Worm (Caenorhabditis elegans) whole organism, early embryonic: Measurements from ENCODE around the gene C34E10.10.

Experiments used
- B0310.2 ChIP-seq: sonication (generic microtip); optimal IDR thresholded peaks from 2 replicates; lab custom pipeline; 2016; ENCODE audit warnings: mild to moderate bottlenecking, missing genetic modification characterization, missing compliant biosample characterization
- F13C5.2 ChIP-seq: sonication (generic microtip); optimal IDR thresholded peaks from 2 replicates; lab custom pipeline; 2017; ENCODE audit warnings: mild to moderate bottlenecking, missing genetic modification characterization, inconsistent platforms, missing compliant biosample characterization
- aly-1 ChIP-seq: sonication (generic microtip); optimal IDR thresholded peaks from 2 replicates; lab custom pipeline; 2016; ENCODE audit warnings: missing genetic modification characterization, missing compliant biosample characterization
- ama-1 ChIP-seq: fragments of 150-350 bp; optimal IDR thresholded peaks from 2 replicates; lab custom pipeline; 2014
- ceh-13 ChIP-seq: fragments of 200-800 bp; sonication (Bioruptor generic); optimal IDR thresholded peaks from 2 replicates; lab custom pipeline; 2018; ENCODE audit warnings: mild to moderate bottlenecking, missing genetic modification characterization, missing compliant biosample characterization
- ceh-36 ChIP-seq: sonication (generic microtip); optimal IDR thresholded peaks from 2 replicates; lab custom pipeline; 2016; ENCODE audit warnings: missing genetic modification characterization, inconsistent platforms, missing compliant biosample characterization
- ets-7 ChIP-seq: sonication (generic microtip); optimal IDR thresholded peaks from 2 replicates; lab custom pipeline; 2016; ENCODE audit warnings: missing genotype, missing genetic modification characterization, missing compliant biosample characterization
- flt-1 ChIP-seq: fragments of 200-800 bp; sonication (Bioruptor generic); IDR thresholded peaks from 2 replicates; pipeline ENCODE4 v1.3.6; 2022; ENCODE audit warnings: missing genetic modification characterization, missing compliant biosample characterization
- hmbx-1 ChIP-seq: sonication (generic microtip); optimal IDR thresholded peaks from 2 replicates; lab custom pipeline; 2016; ENCODE audit warnings: mild to moderate bottlenecking, missing genetic modification characterization, missing compliant biosample characterization
- hmg-4 ChIP-seq: fragments of 200-800 bp; sonication (Bioruptor generic); optimal IDR thresholded peaks from 2 replicates; lab custom pipeline; 2018; ENCODE audit warnings: mild to moderate bottlenecking, missing genetic modification characterization, missing compliant biosample characterization
- hnd-1 ChIP-seq: sonication (generic microtip); optimal IDR thresholded peaks from 2 replicates; lab custom pipeline; 2016; ENCODE audit warnings: missing genetic modification characterization, missing compliant biosample characterization
- pes-1 ChIP-seq: fragments of 200-800 bp; sonication (Bioruptor generic); IDR thresholded peaks from 2 replicates; pipeline ENCODE4 v1.3.6; 2022; ENCODE audit warnings: missing genetic modification reagents, missing genetic modification characterization, missing compliant biosample characterization
- scrt-1 ChIP-seq: fragments of 200-800 bp; sonication (Bioruptor generic); IDR thresholded peaks from 2 replicates; pipeline ENCODE4 v1.3.6; 2022; ENCODE audit warnings: missing genetic modification characterization, missing compliant biosample characterization
- sea-1 ChIP-seq: fragments of 200-800 bp; sonication (Bioruptor generic); conservative IDR thresholded peaks from 2 replicates; pipeline ENCODE4 v1.3.6; 2022; ENCODE audit warnings: missing genetic modification characterization, missing compliant biosample characterization
- tbx-11 ChIP-seq: fragments of 200-800 bp; sonication (Bioruptor generic); IDR thresholded peaks from 2 replicates; pipeline ENCODE4 v1.3.6; 2022; ENCODE audit warnings: missing genetic modification characterization, missing compliant biosample characterization
- tbx-37 ChIP-seq: fragments of 200-800 bp; sonication (Bioruptor generic); conservative IDR thresholded peaks from 2 replicates; pipeline ENCODE4 v1.3.6; 2022; ENCODE audit warnings: missing genetic modification reagents, missing genetic modification characterization, missing compliant biosample characterization
- tra-4 ChIP-seq: sonication (generic microtip); optimal IDR thresholded peaks from 2 replicates; lab custom pipeline; 2017; ENCODE audit warnings: missing genetic modification characterization, missing compliant biosample characterization

C34E10.10 gene

DNA sequence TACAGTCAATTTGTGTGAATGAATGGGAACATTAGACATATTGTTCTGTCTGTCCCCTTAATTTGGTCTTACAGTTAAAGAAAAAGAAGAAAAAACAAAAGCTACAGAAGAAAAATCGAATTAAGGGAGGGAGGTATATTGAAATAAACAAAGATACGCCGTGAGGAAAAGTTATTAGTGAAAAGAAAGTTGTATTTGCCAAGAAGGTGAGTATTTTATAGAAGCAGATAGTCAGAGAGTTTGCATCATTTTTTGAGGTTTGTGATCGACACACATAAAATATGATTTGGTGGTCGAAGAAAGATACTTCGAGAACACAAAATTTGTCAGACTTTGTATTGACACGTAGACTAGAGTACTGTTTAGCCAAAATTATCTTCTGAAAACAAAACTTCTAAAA, 27.3 kb downstream of the C34E10.10 start:
- TF ChIP-seq flt-1: no peak
- no peak for TF ChIP-seq F13C5.2
- TF ChIP-seq tbx-37 (GFP tag; lab: Robert Waterston, UW): no peak
- TF ChIP-seq aly-1 (tag; lab: Kevin White, UChicago): no peak
- no peak for TF ChIP-seq scrt-1 (GFP tag; lab: Robert Waterston, UW)

DNA sequence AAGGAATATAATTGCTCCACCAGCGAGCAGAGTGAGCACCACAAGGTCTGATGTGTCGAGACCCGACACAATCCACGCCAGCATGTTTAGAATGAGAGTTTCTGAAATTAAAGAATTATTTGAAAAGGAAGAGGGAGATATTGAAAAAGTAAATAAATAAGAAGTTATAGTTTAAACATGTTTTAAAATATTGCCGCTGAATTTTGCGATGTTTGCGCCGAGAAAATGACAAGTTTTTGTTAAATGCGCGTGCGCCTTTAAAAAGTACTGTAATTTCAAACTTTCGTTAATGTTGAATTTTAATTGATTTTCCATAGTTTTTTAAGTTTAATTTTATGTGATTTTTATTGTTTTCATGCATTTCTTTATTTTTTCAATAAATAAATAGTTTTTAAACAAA, 28.1 kb downstream of the C34E10.10 start, which contains the start of gene emb-8:
Gene emb-8, minus strand, starts transcription at position 101 of the 400 bp plus-strand sequence.
- TF ChIP-seq ceh-36 (tag; lab: Kevin White, UChicago) (no peak), ets-7 (tag; lab: Kevin White, UChicago) (no peak), tbx-11 (GFP tag; lab: Robert Waterston, UW) (no peak), flt-1 (no peak), aly-1 (tag; lab: Kevin White, UChicago) (no peak), hmbx-1 (tag; lab: Kevin White, UChicago) (no peak), sea-1 (no peak), ama-1 (no peak), ceh-13 (no peak), hmg-4 (GFP tag; lab: Kevin White, UChicago) (no peak), tra-4 (tag; lab: Kevin White, UChicago) (no peak), pes-1 (GFP tag; lab: Robert Waterston, UW) (no peak), F13C5.2 (no peak), B0310.2 (tag; lab: Kevin White, UChicago) (no peak), hnd-1 (tag; lab: Kevin White, UChicago) (no peak), scrt-1 (GFP tag; lab: Robert Waterston, UW) (no peak), tbx-37 (GFP tag; lab: Robert Waterston, UW) (no peak)

DNA sequence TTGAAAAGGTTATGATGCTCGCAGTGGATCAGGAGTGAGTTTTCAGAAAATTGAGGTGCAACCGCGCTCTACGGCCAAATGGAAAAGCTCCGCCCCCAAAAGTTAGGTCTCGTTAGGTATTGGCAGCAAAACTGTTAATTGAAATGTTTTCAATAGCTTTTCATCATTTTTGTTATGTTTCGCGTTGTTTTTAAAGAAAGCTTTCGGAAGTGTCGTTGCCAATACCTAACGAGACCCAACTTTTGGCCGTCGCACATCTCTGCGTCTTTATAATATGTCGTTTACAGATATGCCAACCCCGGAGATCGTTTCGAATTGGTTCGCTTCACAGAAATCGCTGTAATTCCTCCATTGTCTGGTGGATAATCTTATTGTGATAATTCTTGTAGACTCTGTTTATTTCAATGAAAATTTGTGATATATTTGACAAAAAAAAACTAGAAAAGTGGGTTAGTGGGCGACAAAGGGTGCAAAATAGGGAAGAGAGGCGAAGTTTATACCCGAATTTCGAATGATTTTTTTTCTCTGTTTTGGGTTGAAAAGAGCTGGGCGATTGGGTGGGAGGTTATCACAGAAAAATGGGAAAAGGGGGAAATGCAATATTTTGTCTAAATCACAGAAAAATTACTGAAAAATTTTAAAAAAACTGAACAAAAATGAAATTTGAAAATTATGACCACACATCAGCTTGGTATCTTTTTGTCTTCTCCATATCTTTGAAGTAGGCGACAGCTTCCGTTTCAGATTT, 31.2 kb downstream of the C34E10.10 start:
- TF ChIP-seq ama-1 (no peak), flt-1 (no peak), hmg-4 (GFP tag; lab: Kevin White, UChicago) (no peak), tbx-11 (GFP tag; lab: Robert Waterston, UW) (no peak), B0310.2 (tag; lab: Kevin White, UChicago) (no peak)

DNA sequence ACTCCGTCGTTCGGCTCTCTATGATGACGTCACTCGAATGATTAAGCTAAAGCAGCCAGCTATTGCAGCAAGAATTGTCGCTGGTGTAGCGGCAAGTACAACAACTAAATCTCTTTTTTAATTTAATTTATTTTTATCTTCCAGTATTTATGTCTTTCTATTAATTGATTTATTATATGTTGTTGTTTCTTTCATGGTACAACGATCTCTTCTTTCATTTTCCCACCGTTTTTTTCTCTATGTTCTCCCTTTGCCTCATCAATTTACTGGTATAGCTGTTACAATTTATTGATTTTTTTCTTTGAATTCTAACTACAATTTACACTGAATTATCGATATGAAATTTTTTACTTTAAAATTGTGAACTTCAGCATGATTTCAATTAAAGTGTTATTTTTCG, 32.0 kb downstream of the C34E10.10 start, which contains the start of gene moc-6:
Gene moc-6, plus strand, starts transcription at position 301 of the 400 bp plus-strand sequence.
- TF ChIP-seq ceh-13 (no peak), pes-1 (GFP tag; lab: Robert Waterston, UW) (no peak)

DNA sequence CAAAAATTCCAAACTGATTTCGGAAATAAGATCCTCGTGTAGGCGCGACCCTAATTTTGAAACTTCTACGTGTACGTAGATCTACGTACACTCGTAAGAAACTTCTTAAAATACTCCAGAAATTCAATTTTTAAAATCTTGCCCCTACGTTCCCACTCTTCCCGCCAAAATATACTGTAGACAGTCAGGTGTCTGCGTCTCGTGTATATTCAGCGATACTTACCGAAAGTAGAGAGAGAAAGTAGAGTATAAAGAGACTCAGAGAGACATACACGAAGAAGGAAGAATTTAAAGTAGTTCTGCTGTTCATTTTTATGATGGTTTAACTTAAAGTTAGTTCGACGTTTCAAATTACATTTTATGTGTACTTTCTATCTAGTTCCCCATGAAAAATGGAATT, 34.4 kb downstream of the C34E10.10 start:
- TF ChIP-seq ceh-36 (tag; lab: Kevin White, UChicago) (no peak), sea-1 (no peak), aly-1 (tag; lab: Kevin White, UChicago) (no peak), ceh-13 (no peak), ets-7 (tag; lab: Kevin White, UChicago) (no peak), tbx-11 (GFP tag; lab: Robert Waterston, UW) (no peak), B0310.2 (tag; lab: Kevin White, UChicago) (no peak), hmg-4 (GFP tag; lab: Kevin White, UChicago) (no peak), ama-1 (no peak), scrt-1 (GFP tag; lab: Robert Waterston, UW) (no peak), tbx-37 (GFP tag; lab: Robert Waterston, UW) (no peak)

DNA sequence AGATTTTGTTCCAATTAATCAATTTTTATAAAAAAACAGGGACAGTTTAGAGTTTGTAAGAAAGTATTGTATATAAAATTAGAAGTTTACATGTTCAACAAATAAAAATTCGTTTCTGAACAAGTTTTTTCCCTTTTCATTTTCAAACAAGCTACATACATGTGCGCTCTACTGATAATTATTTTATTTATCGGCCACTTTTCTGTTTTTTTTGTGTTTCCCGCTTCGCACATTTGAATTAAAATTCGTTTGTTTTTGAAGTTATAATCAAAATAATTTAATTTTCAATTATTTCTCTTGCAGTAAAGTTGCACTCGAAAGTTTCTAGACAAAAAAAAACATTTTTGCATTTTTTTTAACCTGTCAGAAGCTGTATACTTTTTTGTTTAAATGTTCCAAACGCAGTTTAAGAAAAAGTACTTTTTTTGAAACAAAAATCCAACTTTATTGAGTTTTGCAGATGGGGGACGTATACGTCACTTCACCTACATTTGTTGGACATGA, 37.0 kb downstream of the C34E10.10 start, which contains the start of gene hira-1:
Gene hira-1, plus strand, starts transcription at position 454 of the 504 bp plus-strand sequence.
- TF ChIP-seq ets-7 (tag; lab: Kevin White, UChicago) (no peak), tbx-11 (GFP tag; lab: Robert Waterston, UW) (no peak), sea-1 (no peak), hnd-1 (tag; lab: Kevin White, UChicago) (no peak), B0310.2 (tag; lab: Kevin White, UChicago) (no peak), F13C5.2 (no peak), ama-1 (no peak)

DNA sequence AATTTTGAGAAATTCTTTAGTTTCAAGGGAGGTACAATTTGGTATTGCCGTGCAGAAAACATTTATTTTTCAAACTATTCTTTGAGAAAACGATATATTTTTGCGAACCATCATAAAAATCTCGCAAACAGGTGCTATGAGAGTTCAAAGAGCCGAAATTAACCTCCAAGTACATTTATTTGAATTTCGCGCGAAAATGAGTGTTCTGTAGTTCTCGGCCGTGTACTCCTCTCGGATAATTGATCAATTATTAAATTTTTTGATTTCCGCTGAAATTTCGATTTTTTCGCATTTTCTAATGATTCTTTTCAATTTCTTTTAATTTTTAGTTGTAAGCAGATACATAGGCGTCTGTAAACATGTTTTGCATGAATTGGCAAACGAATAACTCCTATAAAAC, 37.5 kb downstream of the C34E10.10 start:
- TF ChIP-seq ama-1 (no peak), hmbx-1 (tag; lab: Kevin White, UChicago) (no peak), tbx-37 (GFP tag; lab: Robert Waterston, UW) (no peak), hnd-1 (tag; lab: Kevin White, UChicago) (no peak), aly-1 (tag; lab: Kevin White, UChicago) (no peak), B0310.2 (tag; lab: Kevin White, UChicago) (no peak), F13C5.2 (no peak), pes-1 (GFP tag; lab: Robert Waterston, UW) (no peak), scrt-1 (GFP tag; lab: Robert Waterston, UW) (no peak), flt-1 (no peak), tra-4 (tag; lab: Kevin White, UChicago) (no peak), sea-1 (no peak), ets-7 (tag; lab: Kevin White, UChicago) (no peak), tbx-11 (GFP tag; lab: Robert Waterston, UW) (no peak), ceh-13 (no peak), ceh-36 (tag; lab: Kevin White, UChicago) (no peak), hmg-4 (GFP tag; lab: Kevin White, UChicago) (no peak)

DNA sequence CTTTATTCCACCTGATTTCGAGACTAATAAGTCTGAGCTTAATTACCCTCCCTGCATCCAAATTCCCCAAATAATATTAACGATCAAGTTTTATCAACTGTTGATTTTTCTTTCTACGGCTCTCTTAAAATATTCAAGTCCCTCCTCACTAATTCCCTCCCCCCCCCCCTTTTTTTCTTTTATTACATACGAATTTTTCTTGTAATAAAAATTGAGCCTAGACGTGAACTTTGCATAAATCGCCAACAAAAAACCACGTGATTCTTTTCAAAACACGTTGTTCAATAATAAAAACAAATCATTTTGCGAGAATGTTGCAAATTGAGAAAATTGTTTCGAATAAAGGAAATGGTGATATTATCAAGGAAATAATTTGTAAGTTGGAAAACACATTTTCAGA, 39.3 kb downstream of the C34E10.10 start, which contains the start of gene K10D2.8:
Gene K10D2.8, plus strand, starts transcription at position 301 of the 400 bp plus-strand sequence.
- TF ChIP-seq hnd-1 (tag; lab: Kevin White, UChicago) (no peak), tbx-37 (GFP tag; lab: Robert Waterston, UW) (no peak), aly-1 (tag; lab: Kevin White, UChicago) (no peak), tra-4 (tag; lab: Kevin White, UChicago) (no peak), hmg-4 (GFP tag; lab: Kevin White, UChicago) (no peak)
